Worm (Caenorhabditis elegans): Measurements from ENCODE around the gene Y59A8A.8.
"Not testable (repeated sequence)": the region's sequence is repeated elsewhere in the genome, so short reads cannot be mapped to it uniquely, and the experiment has no call there.

DNA sequence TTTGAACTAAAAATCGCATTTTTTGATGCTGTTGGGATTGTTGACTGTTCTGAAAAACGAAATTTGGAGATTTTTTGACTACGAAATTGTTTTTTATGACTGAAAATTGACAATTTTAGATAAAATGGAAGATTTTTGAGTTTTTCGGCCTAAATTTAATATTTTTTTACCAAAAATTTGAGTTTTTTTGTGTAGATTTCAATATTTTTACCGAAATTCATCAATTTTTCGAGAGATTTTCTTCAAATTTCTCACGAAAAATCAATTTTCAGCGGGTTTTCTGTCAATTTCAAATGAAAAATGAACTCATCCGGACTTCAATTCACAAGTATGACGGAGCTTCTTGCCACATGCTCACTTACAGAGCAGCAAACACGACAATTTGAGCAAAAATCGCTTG lies at the start of gene Y59A8A.8:
- not testable (repeated sequence) for TF ChIP-seq tbx-2 (tag; optimal IDR thresholded peaks at IDR 0.05); ama-1 (optimal IDR thresholded peaks at IDR 0.05); F13H6.1 (tag; optimal IDR thresholded peaks at IDR 0.05); eyg-1 (tag; optimal IDR thresholded peaks at IDR 0.05); ets-4 (tag; optimal IDR thresholded peaks at IDR 0.05); K09A11.1 (tag; optimal IDR thresholded peaks at IDR 0.05; ENCODE audit: insufficient read depth); syd-9 (tag; optimal IDR thresholded peaks at IDR 0.05); pha-4 (tag; optimal IDR thresholded peaks at IDR 0.05); ceh-6 (GFP tag; optimal IDR thresholded peaks at IDR 0.05); fkh-10 (GFP tag; optimal IDR thresholded peaks at IDR 0.05); madf-2 (tag; optimal IDR thresholded peaks at IDR 0.05); C38D4.7 (GFP tag; optimal IDR thresholded peaks at IDR 0.05); zip-5 (tag; optimal IDR thresholded peaks at IDR 0.05)

Measured in whole organism, late embryonic.